Worm (Caenorhabditis elegans): ENCODE results near the gene lec-4.

ce11 chrIII:3807590-3807989 is 34.5 kb upstream of the lec-4 start:
- TF ChIP-seq W03F9.2 (tag; optimal IDR thresholded peaks at IDR 0.05) (no peak), him-1 (tag; optimal IDR thresholded peaks at IDR 0.05) (no peak), dao-5 (tag; optimal IDR thresholded peaks at IDR 0.05) (no peak)

All from whole organism, L4/young adult.